Worm (Caenorhabditis elegans): Measurements from ENCODE around the gene F26G1.10.

Gene F26G1.10

DNA sequence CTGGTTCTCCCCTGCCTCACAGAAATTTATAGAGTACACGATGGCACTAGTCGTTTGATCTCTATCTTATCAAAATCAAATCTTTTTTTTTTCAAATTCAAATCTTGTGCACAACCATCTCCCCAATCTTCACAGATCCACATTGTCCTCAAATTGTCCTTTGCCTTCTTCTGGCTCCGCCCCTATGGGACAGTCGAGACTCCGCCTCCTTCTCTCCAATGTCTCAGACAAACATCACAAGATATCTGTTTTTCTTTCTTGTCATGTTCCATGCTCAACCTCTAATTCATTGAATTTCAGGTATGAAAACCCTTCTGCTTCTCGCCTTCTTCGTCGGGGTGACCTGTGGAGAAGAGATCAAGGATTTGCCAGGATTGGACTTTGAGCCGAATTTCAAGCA is 36.8 kb upstream of the F26G1.10 start, which contains the start of gene ctsa-1.1:
TSS of gene ctsa-1.1 (plus strand) at position 301 of the 400 bp plus-strand sequence.
- TF ChIP-seq ztf-11 (tag; optimal IDR thresholded peaks at IDR 0.05) (no peak), elt-3 (tag; optimal IDR thresholded peaks at IDR 0.05) (no peak), jun-1 (tag; optimal IDR thresholded peaks at IDR 0.05) (no peak), tbx-2 (tag; optimal IDR thresholded peaks at IDR 0.05) (no peak), snpc-4 (tag; optimal IDR thresholded peaks at IDR 0.05) (no peak), zag-1 (tag; optimal IDR thresholded peaks at IDR 0.05) (no peak), fos-1 (tag; optimal IDR thresholded peaks at IDR 0.05) (no peak), elt-1 (tag; optimal IDR thresholded peaks at IDR 0.05) (no peak), mdl-1 (tag; optimal IDR thresholded peaks at IDR 0.05) (no peak), ama-1 (optimal IDR thresholded peaks at IDR 0.05) (no peak), lin-39 (tag; optimal IDR thresholded peaks at IDR 0.05) (no peak), ceh-9 (tag; optimal IDR thresholded peaks at IDR 0.05) (no peak), ceh-28 (tag; optimal IDR thresholded peaks at IDR 0.05) (no peak), nhr-28 (tag; optimal IDR thresholded peaks at IDR 0.05) (no peak), nhr-11 (tag; optimal IDR thresholded peaks at IDR 0.05) (no peak), pqm-1 (tag; optimal IDR thresholded peaks at IDR 0.05) (no peak), nhr-43 (tag; optimal IDR thresholded peaks at IDR 0.05; ENCODE audit: poor library complexity, severe bottlenecking) (no peak), nhr-25 (tag; optimal IDR thresholded peaks at IDR 0.05) (no peak)

DNA sequence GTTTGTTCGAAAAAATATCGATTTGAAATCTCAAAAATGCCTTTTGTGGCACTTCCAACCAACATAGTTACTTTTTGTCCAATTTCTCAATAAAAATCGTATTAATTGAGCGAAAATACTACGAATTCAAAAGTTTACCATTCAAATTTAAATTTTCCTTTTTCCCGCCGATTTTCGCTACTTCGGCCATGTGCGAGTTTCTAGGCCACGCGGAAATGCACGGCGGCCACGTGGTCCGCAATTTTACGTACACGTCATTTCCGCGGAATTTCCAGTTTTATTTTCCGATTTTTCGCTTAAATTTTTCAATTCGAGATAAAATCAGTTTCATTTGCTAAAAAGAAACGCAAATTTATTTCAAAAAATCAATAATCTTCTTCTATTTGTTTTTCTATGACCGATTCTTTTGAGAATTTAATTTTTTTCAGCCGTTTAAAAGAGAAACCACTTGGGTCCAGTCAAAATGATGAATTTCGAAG is 34.2 kb upstream of the F26G1.10 start, which contains the start of gene eas-1:
TSS of gene eas-1 (plus strand) at position 429 of the 479 bp plus-strand sequence.
- TF ChIP-seq nhr-25 (tag; optimal IDR thresholded peaks at IDR 0.05) (peak; percentile 77), mml-1 (tag; optimal IDR thresholded peaks at IDR 0.05) (no peak), ceh-28 (tag; optimal IDR thresholded peaks at IDR 0.05) (peak; percentile 35), nfya-1 (tag; optimal IDR thresholded peaks at IDR 0.05; ENCODE audit: insufficient read depth) (peak; percentile 82), ZK546.5 (tag; optimal IDR thresholded peaks at IDR 0.05) (no peak), fkh-2 (tag; optimal IDR thresholded peaks at IDR 0.05) (no peak), nhr-23 (tag; optimal IDR thresholded peaks at IDR 0.05) (peak; percentile 81), unc-39 (tag; optimal IDR thresholded peaks at IDR 0.05) (no peak), pqm-1 (tag; optimal IDR thresholded peaks at IDR 0.05) (peak; percentile 21), lin-15B (tag; optimal IDR thresholded peaks at IDR 0.05) (peak; percentile 82), skn-1 (tag; optimal IDR thresholded peaks at IDR 0.05) (peak; percentile 44), nhr-67 (tag; optimal IDR thresholded peaks at IDR 0.05) (no peak), nhr-43 (tag; optimal IDR thresholded peaks at IDR 0.05; ENCODE audit: poor library complexity, severe bottlenecking) (peak; percentile 90), aly-2 (tag; optimal IDR thresholded peaks at IDR 0.05) (no peak), ztf-11 (tag; optimal IDR thresholded peaks at IDR 0.05) (no peak), elt-1 (tag; optimal IDR thresholded peaks at IDR 0.05) (no peak), nhr-76 (tag; optimal IDR thresholded peaks at IDR 0.05) (no peak), nhr-28 (tag; optimal IDR thresholded peaks at IDR 0.05) (no peak), snpc-4 (tag; optimal IDR thresholded peaks at IDR 0.05) (peak; percentile 72), mdl-1 (tag; optimal IDR thresholded peaks at IDR 0.05) (peak; percentile 53), elt-2 (tag; optimal IDR thresholded peaks at IDR 0.05) (peak; percentile 62), egl-5 (tag; optimal IDR thresholded peaks at IDR 0.05) (no peak), jun-1 (tag; optimal IDR thresholded peaks at IDR 0.05) (peak; percentile 57), sea-2 (GFP tag; optimal IDR thresholded peaks at IDR 0.05) (no peak), hmg-11 (tag; optimal IDR thresholded peaks at IDR 0.05) (peak; percentile 22), R02D3.7 (tag; optimal IDR thresholded peaks at IDR 0.05) (peak; percentile 25), tbx-2 (tag; optimal IDR thresholded peaks at IDR 0.05) (peak; percentile 3), lsy-12 (tag; optimal IDR thresholded peaks at IDR 0.05) (peak; percentile 82), unc-62 (GFP tag; optimal IDR thresholded peaks at IDR 0.05) (no peak), lin-39 (tag; optimal IDR thresholded peaks at IDR 0.05) (peak; percentile 52), zag-1 (tag; optimal IDR thresholded peaks at IDR 0.05) (no peak), nhr-11 (tag; optimal IDR thresholded peaks at IDR 0.05) (no peak), fos-1 (tag; optimal IDR thresholded peaks at IDR 0.05) (no peak)

DNA sequence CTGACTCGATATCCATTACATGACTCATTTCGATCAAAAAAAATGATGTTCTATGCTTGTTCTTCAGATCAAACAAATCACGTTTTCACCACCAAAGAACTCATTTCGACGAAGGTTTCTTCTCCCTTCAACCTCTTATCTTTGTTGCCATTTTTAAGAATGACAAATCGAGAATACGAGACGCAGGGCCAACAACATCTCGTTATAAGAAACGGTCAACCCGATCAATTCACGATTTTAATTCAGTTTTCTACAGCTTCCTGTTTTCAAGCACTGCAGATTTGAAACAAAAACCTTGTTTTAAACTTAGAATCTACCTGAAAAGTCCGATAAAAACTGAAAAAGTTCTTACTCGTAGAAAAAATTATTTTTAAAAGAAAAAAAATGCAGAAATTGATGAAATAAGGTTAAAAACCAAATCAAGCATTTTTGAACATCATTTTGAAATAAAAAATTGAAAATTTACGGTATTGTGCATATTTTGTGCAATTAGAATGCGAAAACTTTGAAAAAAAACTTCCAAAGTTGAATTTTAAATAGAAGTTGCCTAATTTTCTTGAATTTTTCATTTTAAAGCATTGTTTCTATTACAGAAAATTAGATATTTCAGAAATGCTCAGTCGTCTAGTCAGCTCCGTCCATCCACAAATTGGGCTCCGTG is 32.5 kb upstream of the F26G1.10 start, which contains the start of gene acs-11:
TSS of gene acs-11 (plus strand) at position 611 of the 661 bp plus-strand sequence.
- TF ChIP-seq nhr-23 (tag; optimal IDR thresholded peaks at IDR 0.05) (peak; percentile 29), elt-2 (tag; optimal IDR thresholded peaks at IDR 0.05) (peak; percentile 62), pqm-1 (tag; optimal IDR thresholded peaks at IDR 0.05) (peak; percentile 39), fkh-2 (tag; optimal IDR thresholded peaks at IDR 0.05) (no peak), nhr-12 (tag; optimal IDR thresholded peaks at IDR 0.05) (no peak), unc-62 (GFP tag; optimal IDR thresholded peaks at IDR 0.05) (no peak), jun-1 (tag; optimal IDR thresholded peaks at IDR 0.05) (peak; percentile 12), ceh-16 (tag; optimal IDR thresholded peaks at IDR 0.05) (no peak), lsy-12 (tag; optimal IDR thresholded peaks at IDR 0.05) (peak; percentile 33)
